Fruit fly (Drosophila melanogaster) whole organism, wandering third instar larva: ENCODE measurements around the gene GILT3.

Source experiments
- Abd-B ChIP-seq: fragments of >200 bp; optimal IDR thresholded peaks from 2 replicates; lab custom pipeline; 2017; ENCODE audit warnings: missing biosample characterization, missing genetic modification characterization
- CG32264 ChIP-seq: fragments of 200-800 bp; sonication (Bioruptor generic); optimal IDR thresholded peaks from 2 replicates; lab custom pipeline; 2016; ENCODE audit warnings: missing biosample characterization, missing genetic modification characterization
- CG9705 ChIP-seq: fragments of 200-800 bp; sonication (Bioruptor generic); optimal IDR thresholded peaks from 2 replicates; lab custom pipeline; 2018; ENCODE audit warnings: missing biosample characterization, mild to moderate bottlenecking, missing genetic modification characterization
- Dfd ChIP-seq: fragments of >200 bp; optimal IDR thresholded peaks from 2 replicates; lab custom pipeline; 2017; ENCODE audit warnings: missing biosample characterization, missing genetic modification characterization
- Dif ChIP-seq: fragments of 200-275, 200-300 bp; sonication (Bioruptor generic); optimal IDR thresholded peaks from 2 replicates; lab custom pipeline; 2018; ENCODE audit warnings: missing biosample characterization, missing genetic modification characterization; ENCODE audit not compliant: partially characterized antibody
- GATAd ChIP-seq: sonication (Bioruptor generic); optimal IDR thresholded peaks from 2 replicates; lab custom pipeline; 2016; ENCODE audit warnings: missing biosample characterization, missing genetic modification characterization
- Hnf4 ChIP-seq: fragments of 200-800 bp; sonication (Bioruptor generic); optimal IDR thresholded peaks from 2 replicates; lab custom pipeline; 2016; ENCODE audit warnings: missing biosample characterization, mild to moderate bottlenecking, missing genetic modification characterization
- Hr78 ChIP-seq: fragments of >200 bp; optimal IDR thresholded peaks from 2 replicates; lab custom pipeline; 2017; ENCODE audit warnings: missing biosample characterization, missing genetic modification characterization
- Hr83 ChIP-seq: fragments of 200-300 bp; sonication (Bioruptor generic); optimal IDR thresholded peaks from 2 replicates; lab custom pipeline; 2016; ENCODE audit warnings: missing biosample characterization, mild to moderate bottlenecking, missing genetic modification characterization, moderate library complexity; ENCODE audit not compliant: poor library complexity, severe bottlenecking
- Jra ChIP-seq: sonication (Bioruptor generic); optimal IDR thresholded peaks from 2 replicates; lab custom pipeline; 2016; ENCODE audit warnings: missing biosample characterization, missing genetic modification characterization
- Mio ChIP-seq: sonication (Bioruptor generic); optimal IDR thresholded peaks from 2 replicates; lab custom pipeline; 2016; ENCODE audit warnings: missing biosample characterization, missing genetic modification characterization
- Myc ChIP-seq: fragments of >200 bp; optimal IDR thresholded peaks from 2 replicates; lab custom pipeline; 2017
- OdsH ChIP-seq: fragments of 200-800 bp; sonication (Bioruptor generic); optimal IDR thresholded peaks from 2 replicates; lab custom pipeline; 2016; ENCODE audit warnings: missing biosample characterization, mild to moderate bottlenecking, missing genetic modification characterization
- Rel ChIP-seq, 2 experiments: fragments of 200-800 bp; sonication (Bioruptor generic) in 1 of 2; optimal IDR thresholded peaks; 2 replicates in 1 of 2; 3 replicates in 1 of 2; lab custom pipeline; 2016 to 2019; ENCODE audit warnings: mild to moderate bottlenecking in 2 of 2, missing biosample characterization in 2 of 2, missing genetic modification characterization in 2 of 2, moderate library complexity in 1 of 2
- Vsx2 ChIP-seq: fragments of 200-300, 225-300 bp; sonication (Bioruptor generic); optimal IDR thresholded peaks from 2 replicates; lab custom pipeline; 2018; ENCODE audit warnings: missing biosample characterization, missing genetic modification characterization; ENCODE audit not compliant: partially characterized antibody
- br ChIP-seq: fragments of 200-800 bp; sonication (Bioruptor generic); optimal IDR thresholded peaks from 2 replicates; lab custom pipeline; 2016; ENCODE audit warnings: missing biosample characterization, missing genetic modification characterization
- brk ChIP-seq: fragments of 200-800 bp; sonication (Bioruptor generic); optimal IDR thresholded peaks from 2 replicates; lab custom pipeline; 2016; ENCODE audit warnings: missing biosample characterization, mild to moderate bottlenecking, missing genetic modification characterization
- dl ChIP-seq, 2 experiments: fragments of 175-275, 200-275 bp in 1 of 2; fragments of 200-275 bp in 1 of 2; sonication (Bioruptor generic); optimal IDR thresholded peaks; lab custom pipeline; 2018; ENCODE audit warnings: mild to moderate bottlenecking in 2 of 2, missing biosample characterization in 2 of 2, missing genetic modification characterization in 2 of 2, moderate library complexity in 2 of 2; ENCODE audit not compliant: partially characterized antibody in 2 of 2, insufficient read depth in 1 of 2
- dsf ChIP-seq: sonication (Bioruptor generic); optimal IDR thresholded peaks from 2 replicates; lab custom pipeline; 2016; ENCODE audit warnings: missing biosample characterization, missing genetic modification characterization, borderline replicate concordance
- ey ChIP-seq: fragments of 200-800 bp; sonication (Bioruptor generic); optimal IDR thresholded peaks from 2 replicates; lab custom pipeline; 2016; ENCODE audit warnings: missing biosample characterization, missing genetic modification characterization
- foxo ChIP-seq, 2 experiments: fragments of 200-800 bp; sonication (Bioruptor generic); optimal IDR thresholded peaks; 2 replicates in 1 of 2; 3 replicates in 1 of 2; lab custom pipeline; 2016 to 2017; ENCODE audit warnings: missing biosample characterization in 2 of 2, missing genetic modification characterization in 2 of 2
- fru ChIP-seq: fragments of 200-800 bp; sonication (Bioruptor generic); optimal IDR thresholded peaks from 3 replicates; lab custom pipeline; 2016; ENCODE audit warnings: missing biosample characterization, mild to moderate bottlenecking, missing genetic modification characterization
- h ChIP-seq: fragments of 200-800 bp; sonication (Bioruptor generic); optimal IDR thresholded peaks from 3 replicates; lab custom pipeline; 2016; ENCODE audit warnings: missing biosample characterization, mild to moderate bottlenecking, missing genetic modification characterization
- lola ChIP-seq: fragments of >200 bp; optimal IDR thresholded peaks from 2 replicates; lab custom pipeline; 2017; ENCODE audit warnings: missing biosample characterization, missing genetic modification characterization
- psq ChIP-seq: fragments of 200-800 bp; sonication (Bioruptor generic); optimal IDR thresholded peaks from 3 replicates; lab custom pipeline; 2017; ENCODE audit warnings: missing biosample characterization, mild to moderate bottlenecking, missing genetic modification characterization, moderate library complexity
- rgr ChIP-seq: fragments of 200-800 bp; sonication (Bioruptor generic); optimal IDR thresholded peaks from 3 replicates; lab custom pipeline; 2016; ENCODE audit warnings: missing biosample characterization, mild to moderate bottlenecking, missing genetic modification characterization
- sage ChIP-seq: fragments of 200-800 bp; sonication (Bioruptor generic); optimal IDR thresholded peaks from 2 replicates; lab custom pipeline; 2016; ENCODE audit warnings: missing biosample characterization, mild to moderate bottlenecking, missing genetic modification characterization
- tai ChIP-seq: sonication (Bioruptor generic); optimal IDR thresholded peaks from 2 replicates; lab custom pipeline; 2016; ENCODE audit warnings: missing biosample characterization, missing genetic modification characterization
- usp ChIP-seq: fragments of >200 bp; optimal IDR thresholded peaks from 2 replicates; lab custom pipeline; 2017; ENCODE audit warnings: missing biosample characterization, missing genetic modification characterization
- woc ChIP-seq: sonication (Bioruptor generic); optimal IDR thresholded peaks from 2 replicates; lab custom pipeline; 2016; ENCODE audit warnings: missing biosample characterization, mild to moderate bottlenecking, missing genetic modification characterization

The GILT3 gene

dm6 chr3R:23677058-23677457 is at the start of gene GILT3:
GILT3 (plus strand) TSS chr3R:23677358.
- TF ChIP-seq Mio (no peak), br (GFP tag; lab: Kevin White, UChicago) (no peak), Dfd (GFP tag; lab: Kevin White, UChicago) (no peak), OdsH (GFP tag; lab: Kevin White, UChicago) (no peak), GATAd (GFP tag; lab: Kevin White, UChicago) (no peak), rgr (GFP tag; lab: Kevin White, UChicago) (no peak), Hr78 (GFP tag; lab: Kevin White, UChicago) (no peak), sage (GFP tag; lab: Kevin White, UChicago) (no peak), h (GFP tag; lab: Kevin White, UChicago) (no peak), Rel (GFP tag; optimal IDR thresholded peaks at IDR 0.05; lab: Kevin White, UChicago) (no peak), Rel (tag; optimal IDR thresholded peaks at IDR 0.05; lab: Kevin White, UChicago) (no peak), Myc (lab: Kevin White, UChicago) (no peak), Hnf4 (GFP tag; lab: Kevin White, UChicago) (no peak), ey (GFP tag; lab: Kevin White, UChicago) (no peak), dsf (GFP tag; lab: Kevin White, UChicago) (no peak), CG9705 (GFP tag; lab: Kevin White, UChicago) (no peak), Dif (GFP tag; lab: Kevin White, UChicago) (no peak), lola (GFP tag; lab: Kevin White, UChicago) (no peak)

dm6 chr3R:23629572-23629971 is 47.6 kb upstream of the GILT3 start:
- TF ChIP-seq usp (GFP tag; lab: Kevin White, UChicago) (no peak), h (GFP tag; lab: Kevin White, UChicago) (peak; percentile 15)
- TF ChIP-seq, all 38 proteins: peak for 1

dm6 chr3R:23634789-23635188 is 42.4 kb upstream of the GILT3 start:
- no peak for TF ChIP-seq Vsx2 (GFP tag; lab: Kevin White, UChicago)
- no peak for TF ChIP-seq woc (GFP tag; lab: Kevin White, UChicago)
- TF ChIP-seq fru, result no peak
- TF ChIP-seq Hnf4 (GFP tag; lab: Kevin White, UChicago), result no peak
- no peak for TF ChIP-seq GATAd (GFP tag; lab: Kevin White, UChicago)
- no peak for TF ChIP-seq tai (GFP tag; lab: Kevin White, UChicago)
- TF ChIP-seq CG32264 (GFP tag; lab: Kevin White, UChicago), result no peak
- TF ChIP-seq h (GFP tag; lab: Kevin White, UChicago), result no peak

dm6 chr3R:23637277-23637676 is 39.9 kb upstream of the GILT3 start:
- TF ChIP-seq brk (GFP tag; lab: Kevin White, UChicago) (no peak), foxo (GFP tag; optimal IDR thresholded peaks at IDR 0.05; lab: Kevin White, UChicago) (no peak), Abd-B (GFP tag; lab: Kevin White, UChicago) (no peak)

dm6 chr3R:23638351-23638750 is 38.8 kb upstream of the GILT3 start:
- TF ChIP-seq Myc (lab: Kevin White, UChicago), result no peak
- TF ChIP-seq h (GFP tag; lab: Kevin White, UChicago), result no peak
- no peak for TF ChIP-seq usp (GFP tag; lab: Kevin White, UChicago)
- TF ChIP-seq woc (GFP tag; lab: Kevin White, UChicago), result no peak
- no peak for TF ChIP-seq Mio
- TF ChIP-seq Hr83 (GFP tag; lab: Kevin White, UChicago), result no peak
- TF ChIP-seq brk (GFP tag; lab: Kevin White, UChicago), result no peak
- TF ChIP-seq psq (GFP tag; lab: Kevin White, UChicago), result no peak
- TF ChIP-seq ey (GFP tag; lab: Kevin White, UChicago), result no peak
- no peak for TF ChIP-seq OdsH (GFP tag; lab: Kevin White, UChicago)
- no peak for TF ChIP-seq Rel (GFP tag; optimal IDR thresholded peaks at IDR 0.05; lab: Kevin White, UChicago)
- no peak for TF ChIP-seq Rel (tag; optimal IDR thresholded peaks at IDR 0.05; lab: Kevin White, UChicago)
- no peak for TF ChIP-seq Hr78 (GFP tag; lab: Kevin White, UChicago)

- TF ChIP-seq GATAd (GFP tag; lab: Kevin White, UChicago) (no peak), Vsx2 (GFP tag; lab: Kevin White, UChicago) (no peak), dl (GFP tag; optimal IDR thresholded peaks at IDR 0.05; lab: Kevin White, UChicago; ENCODE audit: insufficient read depth in 1 of 2, partially characterized antibody in 2 of 2) (no peak), Dif (GFP tag; lab: Kevin White, UChicago) (no peak), Jra (GFP tag; lab: Kevin White, UChicago) (no peak), woc (GFP tag; lab: Kevin White, UChicago) (no peak), br (GFP tag; lab: Kevin White, UChicago) (no peak), Myc (lab: Kevin White, UChicago) (no peak), h (GFP tag; lab: Kevin White, UChicago) (no peak), OdsH (GFP tag; lab: Kevin White, UChicago) (no peak), tai (GFP tag; lab: Kevin White, UChicago) (no peak), Rel (GFP tag; optimal IDR thresholded peaks at IDR 0.05; lab: Kevin White, UChicago) (no peak), Rel (tag; optimal IDR thresholded peaks at IDR 0.05; lab: Kevin White, UChicago) (no peak), psq (GFP tag; lab: Kevin White, UChicago) (no peak)
Measured at dm6 chr3R:23639583-23639982, 37.6 kb upstream of the GILT3 start.
